Worm (Caenorhabditis elegans): Measurements from ENCODE around the gene cwc-15.
"Not testable (repeated sequence)": the region's sequence is repeated elsewhere in the genome, so short reads cannot be mapped to it uniquely, and the experiment has no call there.

DNA sequence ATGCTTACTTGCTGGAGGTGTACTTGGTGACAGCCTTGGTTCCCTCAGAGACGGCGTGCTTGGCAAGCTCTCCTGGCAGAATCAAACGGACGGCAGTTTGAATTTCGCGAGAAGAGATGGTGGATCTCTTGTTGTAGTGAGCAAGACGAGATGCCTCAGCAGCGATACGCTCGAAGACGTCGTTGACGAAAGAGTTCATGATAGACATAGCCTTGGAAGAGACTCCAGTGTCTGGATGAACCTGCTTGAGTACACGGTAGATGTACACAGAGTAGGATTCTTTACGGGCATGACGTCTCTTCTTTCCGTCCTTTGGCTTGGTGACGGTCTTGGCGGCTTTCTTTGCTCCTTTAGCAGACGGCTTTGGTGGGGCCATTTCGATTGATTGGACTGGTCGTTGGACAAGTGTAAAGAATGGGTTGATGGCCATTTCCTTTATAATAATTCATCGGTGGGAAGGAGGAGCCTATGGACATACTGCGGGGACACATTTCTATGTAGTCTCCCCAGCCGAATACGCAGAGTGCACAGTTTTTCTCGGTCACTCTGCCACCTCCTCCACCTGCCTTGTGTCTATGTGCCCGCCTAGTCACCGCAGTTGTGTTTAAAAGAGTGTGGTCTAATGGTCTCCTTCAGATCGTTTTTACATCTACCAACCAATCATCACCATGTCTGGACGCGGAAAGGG, 17.1 kb downstream of the cwc-15 start, which contains the start of the genes his-4 and his-3:
- not testable (repeated sequence) for TF ChIP-seq ceh-28 (tag; optimal IDR thresholded peaks at IDR 0.05); Y48G9A.11 (GFP tag; IDR thresholded peaks at IDR 0.05); daf-19 (GFP tag; conservative IDR thresholded peaks at IDR 0.05); F44E2.7 (GFP tag; IDR thresholded peaks at IDR 0.05); zag-1 (tag; optimal IDR thresholded peaks at IDR 0.05); F49E8.2 (tag; optimal IDR thresholded peaks at IDR 0.05; ENCODE audit: borderline replicate concordance); lin-15B (tag; optimal IDR thresholded peaks at IDR 0.05); jun-1 (tag; optimal IDR thresholded peaks at IDR 0.05); pha-4 (GFP tag; IDR thresholded peaks at IDR 0.05); pha-4 (tag; optimal IDR thresholded peaks at IDR 0.05); nhr-77 (tag; optimal IDR thresholded peaks at IDR 0.05)
- peak; percentile 32 for TF ChIP-seq rbr-2 (tag; optimal IDR thresholded peaks at IDR 0.05)
- peak; percentile 64 for TF ChIP-seq nhr-28 (tag; optimal IDR thresholded peaks at IDR 0.05)
